Worm (Caenorhabditis elegans) whole organism, mixed stage, embryonic: ENCODE data around the gene wdfy-2.

Experiments
- blmp-1 ChIP-seq: fragments of 150-350 bp; optimal IDR thresholded peaks from 2 replicates; lab custom pipeline; 2014; ENCODE audit warnings: missing biosample characterization, missing genetic modification characterization
- ces-1 ChIP-seq: fragments of 150-350 bp; optimal IDR thresholded peaks from 2 replicates; lab custom pipeline; 2014; ENCODE audit warnings: missing biosample characterization, missing genetic modification reagents, missing genetic modification characterization
- elt-3 ChIP-seq: fragments of 150-350 bp; optimal IDR thresholded peaks from 2 replicates; lab custom pipeline; 2014; ENCODE audit warnings: missing biosample characterization, missing genetic modification characterization
- lsy-2 ChIP-seq: fragments of 150-350 bp; optimal IDR thresholded peaks from 2 replicates; lab custom pipeline; 2014; ENCODE audit warnings: missing biosample characterization, missing genetic modification characterization
- mab-5 ChIP-seq: fragments of 150-350 bp; optimal IDR thresholded peaks from 2 replicates; lab custom pipeline; 2014; ENCODE audit warnings: missing biosample characterization, missing genetic modification characterization
- mls-2 ChIP-seq: sonication (generic microtip); optimal IDR thresholded peaks from 2 replicates; lab custom pipeline; 2016; ENCODE audit warnings: mild to moderate bottlenecking, missing genetic modification characterization, moderate library complexity, missing compliant biosample characterization
- nhr-12 ChIP-seq: fragments of 150-350 bp; optimal IDR thresholded peaks from 2 replicates; lab custom pipeline; 2014; ENCODE audit warnings: missing biosample characterization, missing genetic modification characterization
- nhr-28 ChIP-seq: fragments of 150-350 bp; optimal IDR thresholded peaks from 2 replicates; lab custom pipeline; 2014; ENCODE audit warnings: missing biosample characterization, missing genetic modification characterization
- nhr-76 ChIP-seq: sonication (generic microtip); optimal IDR thresholded peaks from 2 replicates; lab custom pipeline; 2017; ENCODE audit warnings: missing biosample characterization, missing genetic modification characterization
- sem-2 ChIP-seq: fragments of 200-800 bp; sonication (Bioruptor generic); optimal IDR thresholded peaks from 2 replicates; lab custom pipeline; 2018; ENCODE audit warnings: mild to moderate bottlenecking, missing genetic modification characterization, missing compliant biosample characterization
- sptf-1 ChIP-seq: sonication (generic microtip); optimal IDR thresholded peaks from 2 replicates; lab custom pipeline; 2017; ENCODE audit warnings: mild to moderate bottlenecking, missing genetic modification characterization, moderate library complexity, missing compliant biosample characterization
- unc-39 ChIP-seq: fragments of 150-350 bp; optimal IDR thresholded peaks from 2 replicates; lab custom pipeline; 2014; ENCODE audit warnings: missing biosample characterization, missing genetic modification characterization
- ztf-11 ChIP-seq: fragments of 150-350 bp; optimal IDR thresholded peaks from 2 replicates; lab custom pipeline; 2014; ENCODE audit warnings: missing biosample characterization, missing genetic modification characterization

- TF ChIP-seq blmp-1 (tag; lab: Kevin White, UChicago) (no peak), sptf-1 (no peak), unc-39 (tag; lab: Kevin White, UChicago) (no peak), ztf-11 (tag; lab: Kevin White, UChicago) (no peak), ces-1 (GFP tag; lab: Kevin White, UChicago) (no peak), nhr-28 (no peak), sem-2 (GFP tag; lab: Kevin White, UChicago) (no peak), nhr-76 (tag; lab: Kevin White, UChicago) (no peak), elt-3 (tag; lab: Kevin White, UChicago) (no peak), nhr-12 (tag; lab: Kevin White, UChicago) (no peak), mab-5 (tag; lab: Kevin White, UChicago) (no peak), mls-2 (tag; lab: Kevin White, UChicago) (no peak), lsy-2 (tag; lab: Kevin White, UChicago) (no peak)
Observed at ce11 chrII:9338859-9339258, 19.2 kb downstream of the wdfy-2 start, which contains the start of gene ttll-12.
